Worm (Caenorhabditis elegans): Measurements from ENCODE around the gene pygl-1.
A peak's percentile ranks its signal among the peaks of the same experiment; 100 is the strongest.
"Not testable (repeated sequence)": the region's sequence is repeated elsewhere in the genome, so short reads cannot be mapped to it uniquely, and the experiment has no call there.

Gene pygl-1

DNA sequence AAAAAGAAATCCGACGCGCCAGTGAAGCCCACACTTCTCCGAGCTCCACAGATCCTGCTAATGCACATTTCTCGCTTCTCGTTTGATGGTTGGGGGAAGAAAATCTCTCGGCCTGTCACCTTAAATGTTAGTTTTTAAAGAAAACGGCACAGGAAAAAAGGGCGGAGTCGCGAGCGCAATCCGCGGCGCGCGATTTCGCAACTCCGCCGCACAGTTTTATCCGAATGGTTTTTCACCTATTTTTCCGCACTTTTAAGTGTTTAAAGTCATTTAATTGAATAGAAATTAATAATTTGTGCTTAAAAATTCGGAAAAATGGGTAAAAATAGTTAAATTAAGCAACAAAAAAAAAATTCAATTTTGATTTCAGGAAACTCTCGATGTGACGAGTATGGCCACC, 8.8 kb downstream of the pygl-1 start:
- TF ChIP-seq tab-1 (GFP tag; IDR thresholded peaks at IDR 0.05) (peak; percentile 81; the same call in 1 of the 2 replicates), ztf-29 (GFP tag; IDR thresholded peaks at IDR 0.05) (peak; percentile 49; the same call in 1 of the 2 replicates), T22C8.4 (GFP tag; IDR thresholded peaks at IDR 0.05) (0 out of 2 replicates have a peak, but pooled peaks have one; percentile 15), flt-1 (GFP tag; IDR thresholded peaks at IDR 0.05) (peak; percentile 74), med-1 (GFP tag; optimal IDR thresholded peaks at IDR 0.05; ENCODE audit: insufficient read depth) (peak; percentile 66), klf-2 (GFP tag; conservative IDR thresholded peaks at IDR 0.05) (0 out of 2 replicates have a peak, but pooled peaks have one; percentile 57), cog-1 (tag; optimal IDR thresholded peaks at IDR 0.05) (no peak), ref-1 (GFP tag; conservative IDR thresholded peaks at IDR 0.05) (no peak), ztf-23 (GFP tag; IDR thresholded peaks at IDR 0.05) (peak; percentile 76)

DNA sequence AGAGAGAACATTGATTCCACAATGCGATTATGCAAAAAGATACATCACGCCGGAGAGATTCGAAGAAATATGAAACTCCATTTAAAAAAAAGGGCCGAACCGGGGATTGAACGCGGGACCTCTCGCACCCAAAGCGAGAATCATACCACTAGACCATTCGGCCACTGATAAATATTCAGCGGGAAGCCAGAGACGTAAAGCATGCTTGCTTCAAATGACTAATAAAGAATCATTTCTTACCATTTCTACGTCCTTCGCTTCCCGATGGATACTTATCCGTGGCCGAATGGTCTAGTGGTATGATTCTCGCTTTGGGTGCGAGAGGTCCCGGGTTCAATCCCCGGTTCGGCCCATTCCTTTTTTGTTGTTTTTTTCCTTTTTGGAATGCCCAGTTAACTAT, 9.4 kb downstream of the pygl-1 start:
- TF ChIP-seq ztf-29 (GFP tag; IDR thresholded peaks at IDR 0.05) (no peak), ztf-23 (GFP tag; IDR thresholded peaks at IDR 0.05) (no peak), klf-2 (GFP tag; conservative IDR thresholded peaks at IDR 0.05) (no peak), ref-1 (GFP tag; conservative IDR thresholded peaks at IDR 0.05) (no peak), flt-1 (GFP tag; IDR thresholded peaks at IDR 0.05) (no peak), T22C8.4 (GFP tag; IDR thresholded peaks at IDR 0.05) (no peak), cog-1 (tag; optimal IDR thresholded peaks at IDR 0.05) (no peak), med-1 (GFP tag; optimal IDR thresholded peaks at IDR 0.05; ENCODE audit: insufficient read depth) (no peak), tab-1 (GFP tag; IDR thresholded peaks at IDR 0.05) (no peak)

DNA sequence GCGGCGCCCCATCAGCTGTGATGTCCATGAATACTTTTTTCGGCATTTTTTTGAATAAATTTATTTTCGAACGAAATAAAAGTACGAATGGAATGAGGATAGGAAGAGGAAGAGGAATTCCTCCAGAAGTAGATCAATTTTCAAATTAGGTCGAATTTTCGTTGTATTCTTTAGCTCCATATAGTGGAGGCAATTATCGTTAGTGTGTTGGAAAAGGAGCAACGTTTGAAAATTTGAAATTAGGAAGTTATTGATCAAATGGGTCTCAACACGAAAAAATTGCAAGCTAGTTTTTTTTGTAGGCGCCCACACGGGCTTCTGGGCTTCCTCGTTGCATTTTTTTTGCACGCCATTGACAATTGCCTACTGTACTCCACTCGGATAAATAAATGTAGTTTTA, 13.3 kb downstream of the pygl-1 start, which contains the start of gene T22F3.12:
T22F3.12 (minus strand) TSS at position 101 of the 400 bp plus-strand sequence.
- no peak for TF ChIP-seq T22C8.4 (GFP tag; IDR thresholded peaks at IDR 0.05)
- TF ChIP-seq ref-1 (GFP tag; conservative IDR thresholded peaks at IDR 0.05) = no peak
- TF ChIP-seq med-1 (GFP tag; optimal IDR thresholded peaks at IDR 0.05; ENCODE audit: insufficient read depth) = no peak
- TF ChIP-seq ztf-23 (GFP tag; IDR thresholded peaks at IDR 0.05) = no peak
- TF ChIP-seq cog-1 (tag; optimal IDR thresholded peaks at IDR 0.05) = no peak
- TF ChIP-seq klf-2 (GFP tag; conservative IDR thresholded peaks at IDR 0.05) = no peak
- TF ChIP-seq flt-1 (GFP tag; IDR thresholded peaks at IDR 0.05) = no peak
- TF ChIP-seq tab-1 (GFP tag; IDR thresholded peaks at IDR 0.05) = no peak
- no peak for TF ChIP-seq ztf-29 (GFP tag; IDR thresholded peaks at IDR 0.05)

DNA sequence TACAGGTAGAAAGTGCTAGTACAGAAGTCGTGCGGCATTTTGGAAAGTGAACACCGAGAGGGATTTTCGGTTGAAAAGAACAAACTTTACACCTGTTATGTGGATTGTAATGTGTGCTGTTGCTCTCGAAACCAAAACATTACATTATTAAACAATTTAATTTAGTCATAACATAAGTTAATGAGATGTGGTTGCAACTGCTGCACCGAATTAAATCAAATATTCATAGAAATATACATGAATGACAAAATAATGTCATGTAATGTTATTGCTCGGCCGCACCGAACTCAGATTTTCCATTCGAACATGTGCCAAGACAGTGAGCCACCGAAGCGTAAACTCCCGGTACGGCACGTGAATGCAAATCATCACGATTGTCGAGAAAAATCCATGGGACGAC, 16.1 kb downstream of the pygl-1 start, which contains the start of gene srh-213:
srh-213 (minus strand) TSS at position 101 of the 400 bp plus-strand sequence.
- TF ChIP-seq ref-1 (GFP tag; conservative IDR thresholded peaks at IDR 0.05) = no peak
- TF ChIP-seq klf-2 (GFP tag; conservative IDR thresholded peaks at IDR 0.05) = no peak
- no peak for TF ChIP-seq ztf-23 (GFP tag; IDR thresholded peaks at IDR 0.05)
- TF ChIP-seq cog-1 (tag; optimal IDR thresholded peaks at IDR 0.05) = no peak
- TF ChIP-seq ztf-29 (GFP tag; IDR thresholded peaks at IDR 0.05) = no peak
- no peak for TF ChIP-seq tab-1 (GFP tag; IDR thresholded peaks at IDR 0.05)
- no peak for TF ChIP-seq T22C8.4 (GFP tag; IDR thresholded peaks at IDR 0.05)
- TF ChIP-seq med-1 (GFP tag; optimal IDR thresholded peaks at IDR 0.05; ENCODE audit: insufficient read depth) = no peak
- no peak for TF ChIP-seq flt-1 (GFP tag; IDR thresholded peaks at IDR 0.05)

ce11 chrV:3597052-3597451, 18.2 kb downstream of the pygl-1 start, which contains the start of gene srh-212:
TSS of gene srh-212 (minus strand) at chrV:3597152.
- not testable (repeated sequence) for TF ChIP-seq ref-1 (GFP tag; conservative IDR thresholded peaks at IDR 0.05); T22C8.4 (GFP tag; IDR thresholded peaks at IDR 0.05); klf-2 (GFP tag; conservative IDR thresholded peaks at IDR 0.05)

- no peak for TF ChIP-seq ztf-23 (GFP tag; IDR thresholded peaks at IDR 0.05)
- no peak for TF ChIP-seq tab-1 (GFP tag; IDR thresholded peaks at IDR 0.05)
- no peak for TF ChIP-seq med-1 (GFP tag; optimal IDR thresholded peaks at IDR 0.05; ENCODE audit: insufficient read depth)
- no peak for TF ChIP-seq ztf-29 (GFP tag; IDR thresholded peaks at IDR 0.05)
- no peak for TF ChIP-seq ref-1 (GFP tag; conservative IDR thresholded peaks at IDR 0.05)
- no peak for TF ChIP-seq klf-2 (GFP tag; conservative IDR thresholded peaks at IDR 0.05)
Measured at ce11 chrV:3600570-3600969, 21.7 kb downstream of the pygl-1 start, which contains the start of gene T22F3.7. TSS of gene T22F3.7 (minus strand) at chrV:3600670.

DNA sequence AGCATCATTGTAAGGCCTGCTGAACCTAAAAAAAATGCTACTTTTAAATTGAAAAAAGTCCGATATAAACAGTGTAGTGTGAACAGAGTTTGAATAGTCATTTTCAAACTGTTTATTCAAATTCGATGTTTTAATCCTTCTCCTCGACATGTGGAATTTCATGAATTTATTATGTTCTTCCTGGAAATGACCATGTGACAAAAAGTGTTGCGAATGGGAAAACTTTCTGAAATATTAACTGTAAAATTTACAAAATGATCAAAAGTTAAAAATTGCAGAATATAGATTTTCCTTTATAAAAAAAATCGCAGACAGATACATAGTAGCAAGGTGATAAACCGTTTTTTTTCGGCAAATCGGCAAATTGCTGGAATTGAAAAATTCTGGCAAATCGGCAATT, 26.5 kb downstream of the pygl-1 start, which contains the start of gene T22F3.8:
T22F3.8 (minus strand) TSS at position 101 of the 400 bp plus-strand sequence.
- TF ChIP-seq ztf-23 (GFP tag; IDR thresholded peaks at IDR 0.05) (no peak), T22C8.4 (GFP tag; IDR thresholded peaks at IDR 0.05) (no peak), klf-2 (GFP tag; conservative IDR thresholded peaks at IDR 0.05) (no peak)

ce11 chrV:3606391-3606790, 27.6 kb downstream of the pygl-1 start:
- TF ChIP-seq med-1 (GFP tag; optimal IDR thresholded peaks at IDR 0.05; ENCODE audit: insufficient read depth) = no peak
- TF ChIP-seq klf-2 (GFP tag; conservative IDR thresholded peaks at IDR 0.05) = no peak

DNA sequence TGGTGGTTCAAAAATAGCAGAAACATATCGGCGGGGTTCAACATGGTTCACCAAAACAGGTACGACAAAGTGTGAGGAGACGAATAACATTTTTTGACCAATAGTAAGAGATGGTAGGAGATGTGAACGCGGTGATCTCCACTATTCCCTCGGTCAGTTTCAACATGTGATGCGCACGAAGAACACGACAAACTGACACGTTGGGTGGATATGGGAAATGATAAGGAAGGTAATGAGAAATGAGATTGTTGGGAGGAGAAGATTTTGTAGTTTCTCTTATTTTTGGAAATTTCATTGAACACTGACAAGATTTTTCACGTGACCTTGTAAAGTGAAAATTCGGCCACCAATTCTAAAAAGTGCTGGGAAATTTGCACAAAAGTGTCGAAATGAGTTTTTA, 31.9 kb downstream of the pygl-1 start:
- no peak for TF ChIP-seq klf-2 (GFP tag; conservative IDR thresholded peaks at IDR 0.05)
- no peak for TF ChIP-seq cog-1 (tag; optimal IDR thresholded peaks at IDR 0.05)

ce11 chrV:3611654-3612053, 32.8 kb downstream of the pygl-1 start, which contains the start of gene T22F3.10:
TSS of gene T22F3.10 (minus strand) at chrV:3611754.
- no peak for TF ChIP-seq tab-1 (GFP tag; IDR thresholded peaks at IDR 0.05)
- no peak for TF ChIP-seq ref-1 (GFP tag; conservative IDR thresholded peaks at IDR 0.05)
- no peak for TF ChIP-seq flt-1 (GFP tag; IDR thresholded peaks at IDR 0.05)
- TF ChIP-seq ztf-29 (GFP tag; IDR thresholded peaks at IDR 0.05) = no peak
- TF ChIP-seq cog-1 (tag; optimal IDR thresholded peaks at IDR 0.05) = no peak
- TF ChIP-seq med-1 (GFP tag; optimal IDR thresholded peaks at IDR 0.05; ENCODE audit: insufficient read depth) = no peak
- no peak for TF ChIP-seq ztf-23 (GFP tag; IDR thresholded peaks at IDR 0.05)
- no peak for TF ChIP-seq klf-2 (GFP tag; conservative IDR thresholded peaks at IDR 0.05)
- no peak for TF ChIP-seq T22C8.4 (GFP tag; IDR thresholded peaks at IDR 0.05)

Measured in whole organism, midembryonic.